Fruit fly (Drosophila melanogaster): Measurements from ENCODE around the gene CG15239.

Gene CG15239

dm6 chrX:3868456-3869023, 15.4 kb upstream of the CG15239 start, which contains the start of gene CG2930 (continued):
- TF ChIP-seq CG30431 (GFP tag; optimal IDR thresholded peaks at IDR 0.05), result peak; percentile 86
- TF ChIP-seq psq (GFP tag; optimal IDR thresholded peaks at IDR 0.05), result peak; percentile 58
- peak; percentile 73 for TF ChIP-seq zen (tag; optimal IDR thresholded peaks at IDR 0.05)
- TF ChIP-seq CG12219 (GFP tag; optimal IDR thresholded peaks at IDR 0.05), result peak; percentile 87
- no peak for TF ChIP-seq Hmx (GFP tag; optimal IDR thresholded peaks at IDR 0.05)
- TF ChIP-seq Ada2b (GFP tag; IDR thresholded peaks at IDR 0.05), result peak; percentile 93
- peak; percentile 50 for TF ChIP-seq Nf-YB (GFP tag; optimal IDR thresholded peaks at IDR 0.05)
- TF ChIP-seq MESR4 (GFP tag; optimal IDR thresholded peaks at IDR 0.05), result peak; percentile 13
- TF ChIP-seq crp (GFP tag; optimal IDR thresholded peaks at IDR 0.05), result peak in 1 of 2 experiments; percentile 38
- TF ChIP-seq CG1792 (GFP tag; optimal IDR thresholded peaks at IDR 0.05), result peak; percentile 75
- TF ChIP-seq CG12391 (tag; optimal IDR thresholded peaks at IDR 0.05), result peak; percentile 85
- no peak for TF ChIP-seq cad (GFP tag; optimal IDR thresholded peaks at IDR 0.05)
- peak; percentile 22 for TF ChIP-seq Deaf1 (tag; optimal IDR thresholded peaks at IDR 0.05)
- TF ChIP-seq CG15011 (GFP tag; optimal IDR thresholded peaks at IDR 0.05), result peak; percentile 54
- TF ChIP-seq gsb-n (tag; optimal IDR thresholded peaks at IDR 0.05), result peak; percentile 81
- TF ChIP-seq Bdp1 (GFP tag; optimal IDR thresholded peaks at IDR 0.05), result peak; percentile 48
- no peak; the same call in 1 of the 3 replicates for TF ChIP-seq jigr1 (GFP tag; IDR thresholded peaks at IDR 0.05)
- TF ChIP-seq hbn (GFP tag; IDR thresholded peaks at IDR 0.05; ENCODE audit: partially characterized antibody), result no peak
- peak; percentile 93 for TF ChIP-seq otp (GFP tag; IDR thresholded peaks at IDR 0.05)
- TF ChIP-seq sr (GFP tag; IDR thresholded peaks at IDR 0.05), result peak; percentile 75
- peak; percentile 47 for TF ChIP-seq eyg (GFP tag; optimal IDR thresholded peaks at IDR 0.05)
- TF ChIP-seq mam (GFP tag; optimal IDR thresholded peaks at IDR 0.05), result peak; percentile 70
- no peak for TF ChIP-seq CG30020 (tag; optimal IDR thresholded peaks at IDR 0.05)
- peak; percentile 31 for TF ChIP-seq sima (GFP tag; optimal IDR thresholded peaks at IDR 0.05)
- TF ChIP-seq pb (GFP tag; optimal IDR thresholded peaks at IDR 0.05), result peak; percentile 72
- TF ChIP-seq jing (GFP tag; optimal IDR thresholded peaks at IDR 0.05), result peak; percentile 86
- peak; percentile 55 for TF ChIP-seq HLH54F (GFP tag; optimal IDR thresholded peaks at IDR 0.05)
- peak; percentile 74 for TF ChIP-seq CG10267 (tag; optimal IDR thresholded peaks at IDR 0.05)
- TF ChIP-seq CG1233 (GFP tag; optimal IDR thresholded peaks at IDR 0.05), result peak; percentile 76
- peak; percentile 54 for TF ChIP-seq CG10431 (GFP tag; optimal IDR thresholded peaks at IDR 0.05)
- TF ChIP-seq unpg (GFP tag; optimal IDR thresholded peaks at IDR 0.05), result peak; percentile 88
- TF ChIP-seq ato (GFP tag; IDR thresholded peaks at IDR 0.05; ENCODE audit: partially characterized antibody), result no peak
- TF ChIP-seq CG2129 (GFP tag; IDR thresholded peaks at IDR 0.05; ENCODE audit: partially characterized antibody), result no peak
- TF ChIP-seq klu (GFP tag; IDR thresholded peaks at IDR 0.05), result peak; percentile 35; the same call in 1 of the 2 replicates
- TF ChIP-seq CG6175 (GFP tag; IDR thresholded peaks at IDR 0.05), result peak; percentile 36; the same call in 1 of the 3 replicates
- TF ChIP-seq CG16813 (GFP tag; IDR thresholded peaks at IDR 0.05; ENCODE audit: partially characterized antibody), result no peak
- TF ChIP-seq cas (GFP tag; IDR thresholded peaks at IDR 0.05), result peak; percentile 30; the same call in 1 of the 2 replicates
- TF ChIP-seq ATbp (GFP tag; optimal IDR thresholded peaks at IDR 0.05), result peak; percentile 87
- TF ChIP-seq CG13624 (GFP tag; optimal IDR thresholded peaks at IDR 0.05), result peak; percentile 49
- TF ChIP-seq Dad (GFP tag; optimal IDR thresholded peaks at IDR 0.05), result peak; percentile 65
- no peak for TF ChIP-seq HLHmδ (GFP tag; optimal IDR thresholded peaks at IDR 0.05)
- peak; percentile 69 for TF ChIP-seq CG11247 (GFP tag; IDR thresholded peaks at IDR 0.05)
- TF ChIP-seq Dll (GFP tag; IDR thresholded peaks at IDR 0.05; ENCODE audit: partially characterized antibody), result no peak
- TF ChIP-seq Kr (GFP tag; optimal IDR thresholded peaks at IDR 0.05), result no peak
- peak; percentile 72 for TF ChIP-seq tap (tag; optimal IDR thresholded peaks at IDR 0.05)
- no peak for TF ChIP-seq hkb (optimal IDR thresholded peaks at IDR 0.05)
- peak; percentile 93 for TF ChIP-seq hkb (GFP tag; IDR thresholded peaks at IDR 0.05)
- TF ChIP-seq Dref (GFP tag; IDR thresholded peaks at IDR 0.05), result 0 out of 2 replicates have a peak, but pooled peaks have one; percentile 12
- peak; percentile 74 for TF ChIP-seq CG7786 (GFP tag; optimal IDR thresholded peaks at IDR 0.05)
- peak; percentile 57; the same call in 1 of the 2 replicates for TF ChIP-seq CG8765 (GFP tag; IDR thresholded peaks at IDR 0.05)
